Fruit fly (Drosophila melanogaster) whole organism, adult: ENCODE data around the gene Atxn7.
A peak's percentile ranks its signal among the peaks of the same experiment; 100 is the strongest.

Experiments used
- CG11617 ChIP-seq: fragments of 200-800 bp; sonication (Bioruptor generic); optimal IDR thresholded peaks from 2 replicates; lab custom pipeline; 2017; ENCODE audit warnings: mild to moderate bottlenecking, missing biosample characterization, missing genetic modification reagents, missing genetic modification characterization
- CG12768 ChIP-seq: fragments of 200-800 bp; sonication (Bioruptor generic); optimal IDR thresholded peaks from 2 replicates; lab custom pipeline; 2017; ENCODE audit warnings: missing biosample characterization, missing genetic modification characterization, mild to moderate bottlenecking, moderate library complexity, missing genetic modification reagents
- CG14711 ChIP-seq: fragments of 200-800 bp; sonication (Bioruptor generic); optimal IDR thresholded peaks from 2 replicates; lab custom pipeline; 2018; ENCODE audit warnings: missing biosample characterization, mild to moderate bottlenecking, missing genetic modification characterization, moderate library complexity
- CG1620 ChIP-seq: fragments of 200-800 bp; sonication (Bioruptor generic); optimal IDR thresholded peaks from 2 replicates; lab custom pipeline; 2016; ENCODE audit warnings: missing biosample characterization, missing genetic modification characterization
- CG33017 ChIP-seq: fragments of 200-800 bp; sonication (Bioruptor generic); optimal IDR thresholded peaks from 2 replicates; lab custom pipeline; 2018; ENCODE audit warnings: missing biosample characterization, mild to moderate bottlenecking, missing genetic modification characterization, moderate library complexity
- CG5204 ChIP-seq: fragments of 200-800 bp; sonication (Bioruptor generic); optimal IDR thresholded peaks from 2 replicates; lab custom pipeline; 2016; ENCODE audit warnings: missing biosample characterization, missing genetic modification characterization
- CG7045 ChIP-seq: fragments of 200-800 bp; sonication (Bioruptor generic); optimal IDR thresholded peaks from 2 replicates; lab custom pipeline; 2017; ENCODE audit warnings: missing biosample characterization, mild to moderate bottlenecking, missing genetic modification characterization
- CG7101 ChIP-seq: fragments of 200-800 bp; sonication (Bioruptor generic); optimal IDR thresholded peaks from 2 replicates; lab custom pipeline; 2018; ENCODE audit warnings: missing biosample characterization, mild to moderate bottlenecking, missing genetic modification characterization, moderate library complexity
- Clk ChIP-seq: fragments of 200-800 bp; sonication (Bioruptor generic); optimal IDR thresholded peaks from 2 replicates; lab custom pipeline; 2017; ENCODE audit warnings: missing biosample characterization, missing genetic modification characterization
- Crg-1 ChIP-seq: fragments of 200-800 bp; sonication (Bioruptor generic); optimal IDR thresholded peaks from 2 replicates; lab custom pipeline; 2016; ENCODE audit warnings: missing biosample characterization, missing genetic modification characterization
- Hr96 ChIP-seq: fragments of 200-800 bp; sonication (Bioruptor generic); optimal IDR thresholded peaks from 2 replicates; lab custom pipeline; 2016; ENCODE audit warnings: missing biosample characterization, missing genetic modification characterization
- Mnt ChIP-seq: fragments of 200-800 bp; sonication (Bioruptor generic); optimal IDR thresholded peaks from 2 replicates; lab custom pipeline; 2016; ENCODE audit warnings: missing biosample characterization, mild to moderate bottlenecking, missing genetic modification characterization
- bab1 ChIP-seq: fragments of 200-800 bp; sonication (Bioruptor generic); optimal IDR thresholded peaks from 3 replicates; lab custom pipeline; 2019; ENCODE audit warnings: missing biosample characterization, mild to moderate bottlenecking, missing genetic modification characterization, moderate library complexity
- cic ChIP-seq: fragments of 200-800 bp; sonication (Bioruptor generic); optimal IDR thresholded peaks from 2 replicates; lab custom pipeline; 2017; ENCODE audit warnings: missing biosample characterization, mild to moderate bottlenecking, missing genetic modification characterization, moderate library complexity
- cnc ChIP-seq, 2 experiments: fragments of >200 bp; optimal IDR thresholded peaks; 2 replicates each; lab custom pipeline; 2017
- kay ChIP-seq: fragments of 200-800 bp; sonication (Bioruptor generic); peaks from one replicate; lab custom pipeline; 2016; ENCODE audit warnings: missing biosample characterization, missing genetic modification characterization, borderline replicate concordance
- ovo ChIP-seq: fragments of 200-800 bp; sonication (Bioruptor generic); optimal IDR thresholded peaks from 2 replicates; lab custom pipeline; 2016; ENCODE audit warnings: missing biosample characterization, missing genetic modification characterization
- pad ChIP-seq: fragments of 200-800 bp; sonication (Bioruptor generic); optimal IDR thresholded peaks from 3 replicates; lab custom pipeline; 2017; ENCODE audit warnings: missing biosample characterization, missing genetic modification characterization, mild to moderate bottlenecking, moderate library complexity, missing genetic modification reagents
- tj ChIP-seq: fragments of 200-800 bp; sonication (Bioruptor generic); optimal IDR thresholded peaks from 3 replicates; lab custom pipeline; 2017; ENCODE audit warnings: missing biosample characterization, mild to moderate bottlenecking, missing genetic modification characterization, moderate library complexity
- toe ChIP-seq: fragments of 200-800 bp; sonication (Bioruptor generic); optimal IDR thresholded peaks from 2 replicates; lab custom pipeline; 2016; ENCODE audit warnings: missing biosample characterization, missing genetic modification characterization

Atxn7 gene

dm6 chr2L:2375655-2376417, at the start of gene Atxn7:
Atxn7 (plus strand) TSS chr2L:2375841.
- peak; percentile 70 for TF ChIP-seq Mnt (GFP tag; lab: Kevin White, UChicago)
- TF ChIP-seq Clk (GFP tag; lab: Kevin White, UChicago) = peak; percentile 12
- peak; percentile 91 for TF ChIP-seq pad (GFP tag; lab: Kevin White, UChicago)
- TF ChIP-seq CG33017 = peak; percentile 76
- TF ChIP-seq CG11617 (GFP tag; lab: Kevin White, UChicago) = peak; percentile 82
- peak; percentile 49 for TF ChIP-seq cic (GFP tag; lab: Kevin White, UChicago)
- peak; percentile 80 for TF ChIP-seq CG1620
- peak; percentile 39 for TF ChIP-seq CG14711 (tag; lab: Kevin White, UChicago)
- TF ChIP-seq tj (GFP tag; lab: Kevin White, UChicago) = peak; percentile 49
- TF ChIP-seq ovo (GFP tag; lab: Kevin White, UChicago) = peak; percentile 92
- no peak for TF ChIP-seq cnc (optimal IDR thresholded peaks at IDR 0.05; lab: Kevin White, UChicago)
- peak; percentile 80 for TF ChIP-seq toe (GFP tag; lab: Kevin White, UChicago)
- peak; percentile 80 for TF ChIP-seq Hr96 (GFP tag; lab: Kevin White, UChicago)
- TF ChIP-seq CG7045 (GFP tag; lab: Kevin White, UChicago) = peak; percentile 74
- peak; percentile 28 for TF ChIP-seq CG12768
- TF ChIP-seq bab1 (GFP tag; lab: Kevin White, UChicago) = peak; percentile 88
- peak; percentile 84 for TF ChIP-seq Crg-1 (GFP tag; lab: Kevin White, UChicago)
- no peak for TF ChIP-seq kay
- TF ChIP-seq CG5204 (GFP tag; lab: Kevin White, UChicago) = peak; percentile 75
- TF ChIP-seq CG7101 (tag; lab: Kevin White, UChicago) = peak; percentile 87

dm6 chr2L:2348479-2348878, 27.2 kb upstream of the Atxn7 start:
- TF ChIP-seq kay (no peak), Hr96 (GFP tag; lab: Kevin White, UChicago) (no peak), toe (GFP tag; lab: Kevin White, UChicago) (no peak), CG12768 (no peak), CG14711 (tag; lab: Kevin White, UChicago) (no peak), cic (GFP tag; lab: Kevin White, UChicago) (no peak), Clk (GFP tag; lab: Kevin White, UChicago) (no peak), Crg-1 (GFP tag; lab: Kevin White, UChicago) (no peak), bab1 (GFP tag; lab: Kevin White, UChicago) (no peak), cnc (optimal IDR thresholded peaks at IDR 0.05; lab: Kevin White, UChicago) (no peak), CG11617 (GFP tag; lab: Kevin White, UChicago) (no peak), CG1620 (no peak), pad (GFP tag; lab: Kevin White, UChicago) (no peak), CG7045 (GFP tag; lab: Kevin White, UChicago) (no peak), tj (GFP tag; lab: Kevin White, UChicago) (no peak)

dm6 chr2L:2357228-2357656, 18.4 kb upstream of the Atxn7 start, which contains the start of gene CG9967:
CG9967 (minus strand) TSS chr2L:2357356.
- no peak for TF ChIP-seq CG7045 (GFP tag; lab: Kevin White, UChicago)
- TF ChIP-seq CG33017 = no peak
- no peak for TF ChIP-seq CG14711 (tag; lab: Kevin White, UChicago)
- TF ChIP-seq Mnt (GFP tag; lab: Kevin White, UChicago) = no peak
- no peak for TF ChIP-seq CG5204 (GFP tag; lab: Kevin White, UChicago)
- no peak for TF ChIP-seq CG12768
- no peak for TF ChIP-seq Hr96 (GFP tag; lab: Kevin White, UChicago)
- no peak for TF ChIP-seq cnc (optimal IDR thresholded peaks at IDR 0.05; lab: Kevin White, UChicago)
- TF ChIP-seq Clk (GFP tag; lab: Kevin White, UChicago) = no peak
- peak; percentile 65 for TF ChIP-seq bab1 (GFP tag; lab: Kevin White, UChicago)
- TF ChIP-seq CG1620 = no peak
- TF ChIP-seq Crg-1 (GFP tag; lab: Kevin White, UChicago) = no peak
- TF ChIP-seq tj (GFP tag; lab: Kevin White, UChicago) = no peak
- no peak for TF ChIP-seq toe (GFP tag; lab: Kevin White, UChicago)
- peak; percentile 14 for TF ChIP-seq CG11617 (GFP tag; lab: Kevin White, UChicago)
- peak; percentile 26 for TF ChIP-seq pad (GFP tag; lab: Kevin White, UChicago)
- TF ChIP-seq kay = no peak
- peak; percentile 3 for TF ChIP-seq cic (GFP tag; lab: Kevin White, UChicago)
- TF ChIP-seq ovo (GFP tag; lab: Kevin White, UChicago) = no peak
- peak; percentile 4 for TF ChIP-seq CG7101 (tag; lab: Kevin White, UChicago)

dm6 chr2L:2361893-2362807, 13.5 kb upstream of the Atxn7 start:
- TF ChIP-seq cic (GFP tag; lab: Kevin White, UChicago) = peak; percentile 22
- no peak for TF ChIP-seq CG1620
- peak; percentile 91 for TF ChIP-seq kay

- TF ChIP-seq CG7045 (GFP tag; lab: Kevin White, UChicago) (peak; percentile 34), CG12768 (peak; percentile 97), cic (GFP tag; lab: Kevin White, UChicago) (peak; percentile 54), Hr96 (GFP tag; lab: Kevin White, UChicago) (peak; percentile 74), CG33017 (peak; percentile 29), cnc (optimal IDR thresholded peaks at IDR 0.05; lab: Kevin White, UChicago) (peak; percentile 52 to 72), toe (GFP tag; lab: Kevin White, UChicago) (peak; percentile 87), Crg-1 (GFP tag; lab: Kevin White, UChicago) (peak; percentile 28), Clk (GFP tag; lab: Kevin White, UChicago) (peak; percentile 27), pad (GFP tag; lab: Kevin White, UChicago) (peak; percentile 78), ovo (GFP tag; lab: Kevin White, UChicago) (peak; percentile 79), kay (no peak), CG14711 (tag; lab: Kevin White, UChicago) (peak; percentile 18), bab1 (GFP tag; lab: Kevin White, UChicago) (no peak), CG1620 (no peak), CG7101 (tag; lab: Kevin White, UChicago) (no peak), CG5204 (GFP tag; lab: Kevin White, UChicago) (peak; percentile 65), tj (GFP tag; lab: Kevin White, UChicago) (no peak), Mnt (GFP tag; lab: Kevin White, UChicago) (peak; percentile 27)
Observed at dm6 chr2L:2362808-2363394, 12.7 kb upstream of the Atxn7 start.
